Worm (Caenorhabditis elegans) whole organism, L1 larva: ENCODE results near the gene F56H9.6.

ENCODE experiments used
- aly-2 ChIP-seq: fragments of 150-350 bp; optimal IDR thresholded peaks from 2 replicates; lab custom pipeline; 2014; ENCODE audit warnings: missing biosample characterization, missing genetic modification characterization
- ces-1 ChIP-seq: fragments of 150-350 bp; optimal IDR thresholded peaks from 2 replicates; lab custom pipeline; 2014; ENCODE audit warnings: missing biosample characterization, missing genetic modification reagents, missing genetic modification characterization
- dsc-1 ChIP-seq: sonication (generic microtip); optimal IDR thresholded peaks from 2 replicates; lab custom pipeline; 2016; ENCODE audit warnings: mild to moderate bottlenecking, missing genetic modification characterization, missing compliant biosample characterization
- efl-1 ChIP-seq, 4 experiments: fragments of 150-350 bp; optimal IDR thresholded peaks in 3 of 4; peaks in 1 of 4; 1 replicate in 1 of 4; 2 replicates in 3 of 4; lab custom pipeline; 2014; ENCODE audit warnings: missing biosample characterization in 2 of 4, missing genetic modification characterization in 2 of 4, missing genetic modification reagents in 2 of 4
- efl-3 ChIP-seq: fragments of 200-800 bp; sonication (Bioruptor generic); optimal IDR thresholded peaks from 2 replicates; lab custom pipeline; 2018; ENCODE audit warnings: mild to moderate bottlenecking, missing genetic modification characterization, missing compliant biosample characterization
- egl-13 ChIP-seq: sonication (generic microtip); optimal IDR thresholded peaks from 2 replicates; lab custom pipeline; 2016; ENCODE audit warnings: missing genotype, missing genetic modification reagents, missing genetic modification characterization, missing compliant biosample characterization
- egl-27 ChIP-seq, 2 experiments: fragments of 150-350 bp in 1 of 2; sonication (generic microtip); optimal IDR thresholded peaks; 3 replicates each; lab custom pipeline; 2017 to 2018; ENCODE audit warnings: missing biosample characterization in 2 of 2, missing genetic modification characterization in 2 of 2, missing genetic modification reagents in 2 of 2
- elt-2 ChIP-seq: sonication (generic microtip); optimal IDR thresholded peaks from 2 replicates; lab custom pipeline; 2016; ENCODE audit warnings: missing genetic modification characterization, mild to moderate bottlenecking, inconsistent platforms, missing compliant biosample characterization, missing genetic modification reagents
- fos-1 ChIP-seq: fragments of 150-350 bp; optimal IDR thresholded peaks from 2 replicates; lab custom pipeline; 2014; ENCODE audit warnings: missing biosample characterization, missing genetic modification characterization
- hlh-17 ChIP-seq: fragments of 200-800 bp; sonication (Bioruptor generic); optimal IDR thresholded peaks from 2 replicates; lab custom pipeline; 2018; ENCODE audit warnings: missing genetic modification characterization, mild to moderate bottlenecking, missing compliant biosample characterization, moderate library complexity, borderline replicate concordance
- hlh-4 ChIP-seq: sonication (generic microtip); optimal IDR thresholded peaks from 2 replicates; lab custom pipeline; 2016; ENCODE audit warnings: mild to moderate bottlenecking, missing genetic modification characterization, missing compliant biosample characterization
- hpl-2 ChIP-seq: fragments of 150-350 bp; optimal IDR thresholded peaks from 2 replicates; lab custom pipeline; 2014; ENCODE audit warnings: missing biosample characterization, missing genetic modification reagents, missing genetic modification characterization
- irx-1 ChIP-seq: sonication (generic microtip); optimal IDR thresholded peaks from 2 replicates; lab custom pipeline; 2016; ENCODE audit warnings: missing genetic modification characterization, missing compliant biosample characterization
- isw-1 ChIP-seq: fragments of 200-800 bp; sonication (Bioruptor generic); IDR thresholded peaks from 2 replicates; pipeline ENCODE4 v1.3.6; 2022; ENCODE audit warnings: missing genetic modification characterization, missing compliant biosample characterization
- jun-1 ChIP-seq: fragments of 150-350 bp; optimal IDR thresholded peaks from 2 replicates; lab custom pipeline; 2014; ENCODE audit warnings: missing biosample characterization, missing genetic modification reagents, missing genetic modification characterization
- lin-13 ChIP-seq: fragments of 150-350 bp; optimal IDR thresholded peaks from 2 replicates; lab custom pipeline; 2014; ENCODE audit warnings: missing biosample characterization, missing genetic modification reagents, missing genetic modification characterization
- lin-15B ChIP-seq: fragments of 150-350 bp; sonication (generic microtip); optimal IDR thresholded peaks from 3 replicates; lab custom pipeline; 2014; ENCODE audit warnings: missing biosample characterization, missing genetic modification characterization
- lin-35 ChIP-seq, 2 experiments: fragments of 150-350 bp; optimal IDR thresholded peaks; 2 replicates each; lab custom pipeline; 2014; ENCODE audit warnings: missing biosample characterization in 2 of 2, missing genetic modification characterization in 2 of 2, missing genetic modification reagents in 2 of 2
- lir-3 ChIP-seq: sonication (generic microtip); optimal IDR thresholded peaks from 2 replicates; lab custom pipeline; 2016; ENCODE audit warnings: mild to moderate bottlenecking, missing genetic modification characterization, moderate library complexity, missing compliant biosample characterization; ENCODE audit not compliant: poor library complexity
- mdl-1 ChIP-seq, 2 experiments: fragments of 150-350 bp; optimal IDR thresholded peaks; 2 replicates each; lab custom pipeline; 2014 to 2017; ENCODE audit warnings: missing biosample characterization in 2 of 2, missing genetic modification characterization in 2 of 2, inconsistent platforms in 1 of 2
- mef-2 ChIP-seq: fragments of 150-350 bp; optimal IDR thresholded peaks from 2 replicates; lab custom pipeline; 2014; ENCODE audit warnings: missing biosample characterization, missing genetic modification characterization
- mep-1 ChIP-seq: fragments of 150-350 bp; optimal IDR thresholded peaks from 2 replicates; lab custom pipeline; 2014; ENCODE audit warnings: missing biosample characterization, missing genetic modification characterization
- nhr-20 ChIP-seq: sonication (generic microtip); optimal IDR thresholded peaks from 2 replicates; lab custom pipeline; 2016; ENCODE audit warnings: mild to moderate bottlenecking, missing genetic modification characterization, missing compliant biosample characterization
- nhr-47 ChIP-seq: sonication (generic microtip); optimal IDR thresholded peaks from 2 replicates; lab custom pipeline; 2016; ENCODE audit warnings: mild to moderate bottlenecking, missing genetic modification characterization, moderate library complexity, missing compliant biosample characterization
- nhr-71 ChIP-seq: sonication (generic microtip); optimal IDR thresholded peaks from 2 replicates; lab custom pipeline; 2016; ENCODE audit warnings: mild to moderate bottlenecking, missing genetic modification characterization, moderate library complexity, missing compliant biosample characterization
- nhr-76 ChIP-seq: sonication (generic microtip); optimal IDR thresholded peaks from 2 replicates; lab custom pipeline; 2017; ENCODE audit warnings: missing biosample characterization, missing genetic modification characterization
- nhr-85 ChIP-seq: sonication (generic microtip); peaks from one replicate; lab custom pipeline; 2016; ENCODE audit warnings: missing genetic modification characterization, inconsistent platforms, missing compliant biosample characterization
- pax-3 ChIP-seq: fragments of 200-800 bp; sonication (Bioruptor generic); optimal IDR thresholded peaks from 2 replicates; lab custom pipeline; 2018; ENCODE audit warnings: mild to moderate bottlenecking, missing genetic modification characterization, moderate library complexity, missing compliant biosample characterization
- rnt-1 ChIP-seq: sonication (generic microtip); optimal IDR thresholded peaks from 2 replicates; lab custom pipeline; 2016; ENCODE audit warnings: mild to moderate bottlenecking, missing genetic modification characterization, moderate library complexity, missing compliant biosample characterization
- snu-23 ChIP-seq: sonication (generic microtip); optimal IDR thresholded peaks from 2 replicates; lab custom pipeline; 2016; ENCODE audit warnings: missing genetic modification characterization, missing compliant biosample characterization
- sptf-1 ChIP-seq: fragments of 150-350 bp; optimal IDR thresholded peaks from 2 replicates; lab custom pipeline; 2014; ENCODE audit warnings: missing biosample characterization, missing genetic modification characterization
- swsn-7 ChIP-seq: sonication (generic microtip); optimal IDR thresholded peaks from 2 replicates; lab custom pipeline; 2016; ENCODE audit warnings: missing genetic modification characterization, missing compliant biosample characterization
- unc-86 ChIP-seq: sonication (generic microtip); optimal IDR thresholded peaks from 2 replicates; lab custom pipeline; 2016; ENCODE audit warnings: missing genetic modification characterization, missing compliant biosample characterization
- vab-15 ChIP-seq: sonication (generic microtip); optimal IDR thresholded peaks from 2 replicates; lab custom pipeline; 2017; ENCODE audit warnings: missing genotype, mild to moderate bottlenecking, missing genetic modification characterization, missing compliant biosample characterization
- ztf-11 ChIP-seq, 2 experiments: sonication (generic microtip); optimal IDR thresholded peaks; 2 replicates each; lab custom pipeline; 2016 to 2017; ENCODE audit warnings: missing genetic modification characterization in 2 of 2, missing biosample characterization in 1 of 2, missing compliant biosample characterization in 1 of 2
- ztf-4 ChIP-seq: fragments of 150-350 bp; optimal IDR thresholded peaks from 2 replicates; lab custom pipeline; 2014; ENCODE audit warnings: missing biosample characterization, missing genetic modification characterization

F56H9.6 gene

ce11 chrV:12634050-12634449, 4.4 kb upstream of the F56H9.6 start:
- TF ChIP-seq lin-35 (GFP tag; optimal IDR thresholded peaks at IDR 0.05; lab: Kevin White, UChicago) (peak in 1 of 2 experiments; percentile 22), nhr-71 (tag; lab: Kevin White, UChicago) (no peak), mef-2 (tag; lab: Kevin White, UChicago) (no peak), mep-1 (tag; lab: Kevin White, UChicago) (no peak), hlh-17 (no peak), elt-2 (tag; lab: Kevin White, UChicago) (peak; percentile 85), aly-2 (tag; lab: Kevin White, UChicago) (no peak), unc-86 (tag; lab: Kevin White, UChicago) (no peak), snu-23 (GFP tag; lab: Kevin White, UChicago) (no peak)

- TF ChIP-seq egl-13 (tag; lab: Kevin White, UChicago) (no peak), dsc-1 (tag; lab: Kevin White, UChicago) (no peak), irx-1 (no peak), efl-3 (no peak), mdl-1 (tag; optimal IDR thresholded peaks at IDR 0.05; lab: Kevin White, UChicago) (no peak), lin-13 (GFP tag; lab: Kevin White, UChicago) (no peak)
- TF ChIP-seq, all 84 proteins: peak for 0
Measured at ce11 chrV:12633046-12633445, 3.4 kb upstream of the F56H9.6 start.

- TF ChIP-seq pax-3 (tag; lab: Kevin White, UChicago) (peak; percentile 14), vab-15 (no peak), swsn-7 (tag; lab: Kevin White, UChicago) (no peak), fos-1 (tag; lab: Kevin White, UChicago) (no peak), irx-1 (no peak)
- TF ChIP-seq, all 84 proteins: peak for 1
Measured at ce11 chrV:12632048-12632447, 2.4 kb upstream of the F56H9.6 start, which contains the start of gene srx-113. Gene srx-113 (minus strand): TSS chrV:12632148.

ce11 chrV:12624371-12624770, 5.3 kb downstream of the F56H9.6 start, which contains the start of gene F56H9.9:
Gene F56H9.9 (minus strand): TSS chrV:12624471.
- TF ChIP-seq lir-3 (tag; lab: Kevin White, UChicago), result no peak
- TF ChIP-seq sptf-1 (tag; lab: Kevin White, UChicago), result no peak
- no peak for TF ChIP-seq egl-27 (tag; optimal IDR thresholded peaks at IDR 0.05; lab: Kevin White, UChicago)
- TF ChIP-seq ztf-4 (tag; lab: Kevin White, UChicago), result no peak
- TF ChIP-seq jun-1, result no peak
- no peak for TF ChIP-seq rnt-1 (tag; lab: Kevin White, UChicago)
- TF ChIP-seq hlh-4 (tag; lab: Kevin White, UChicago), result no peak
- TF ChIP-seq lin-15B, result no peak

- TF ChIP-seq rnt-1 (tag; lab: Kevin White, UChicago), result no peak
- TF ChIP-seq lin-13 (GFP tag; lab: Kevin White, UChicago), result no peak
- TF ChIP-seq efl-1 (optimal IDR thresholded peaks at IDR 0.05; lab: Kevin White, UChicago), result no peak
- no peak for TF ChIP-seq efl-1 (GFP tag; optimal IDR thresholded peaks at IDR 0.05 in 1 of 2; lab: Kevin White, UChicago)
- no peak for TF ChIP-seq mdl-1 (tag; optimal IDR thresholded peaks at IDR 0.05; lab: Kevin White, UChicago)
- no peak for TF ChIP-seq hpl-2 (GFP tag; lab: Kevin White, UChicago)
- no peak for TF ChIP-seq nhr-76 (tag; lab: Kevin White, UChicago)
- TF ChIP-seq nhr-85 (tag; lab: Kevin White, UChicago), result no peak
- no peak for TF ChIP-seq hlh-4 (tag; lab: Kevin White, UChicago)
- no peak for TF ChIP-seq ztf-11 (tag; optimal IDR thresholded peaks at IDR 0.05; lab: Kevin White, UChicago)
- no peak for TF ChIP-seq isw-1 (GFP tag; lab: Robert Waterston, UW)
- no peak for TF ChIP-seq nhr-47 (tag; lab: Kevin White, UChicago)
- no peak for TF ChIP-seq nhr-71 (tag; lab: Kevin White, UChicago)
- no peak for TF ChIP-seq nhr-20 (tag; lab: Kevin White, UChicago)
- no peak for TF ChIP-seq ces-1 (GFP tag; lab: Kevin White, UChicago)
Measured at ce11 chrV:12612118-12612517, 17.5 kb downstream of the F56H9.6 start, which contains the start of gene cyc-2.2. Gene cyc-2.2 (minus strand): TSS chrV:12612218.
